Worm (Caenorhabditis elegans): ENCODE data around the gene C13C4.6.

DNA sequence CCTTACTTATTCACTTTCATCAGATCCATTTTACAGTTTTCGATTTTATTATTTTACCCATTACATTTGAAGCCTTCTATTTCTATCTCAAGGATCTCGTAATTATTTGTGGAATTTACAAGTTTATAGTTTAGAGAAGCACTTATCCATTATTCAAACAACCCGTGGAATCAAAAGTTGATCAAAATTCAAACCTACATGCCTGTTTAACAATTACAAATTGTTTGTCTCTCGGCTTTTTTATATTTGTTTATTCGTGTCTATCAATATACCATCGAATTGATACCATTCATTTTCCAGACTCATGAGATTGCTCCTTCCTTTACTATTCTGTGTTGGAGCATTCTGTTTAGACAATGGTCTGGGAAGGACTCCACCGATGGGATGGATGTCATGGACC, 34.4 kb upstream of the C13C4.6 start, which contains the start of gene gana-1:
- TF ChIP-seq ham-2 (GFP tag; optimal IDR thresholded peaks at IDR 0.05): no peak
- no peak for TF ChIP-seq lin-13 (tag; optimal IDR thresholded peaks at IDR 0.05)
- no peak for TF ChIP-seq ztf-11 (tag; optimal IDR thresholded peaks at IDR 0.05)
- TF ChIP-seq snpc-4 (tag; optimal IDR thresholded peaks at IDR 0.05): no peak
- no peak for TF ChIP-seq unc-39 (tag; optimal IDR thresholded peaks at IDR 0.05)
- TF ChIP-seq mab-5 (tag; optimal IDR thresholded peaks at IDR 0.05): no peak
- no peak for TF ChIP-seq tbx-8 (GFP tag; optimal IDR thresholded peaks at IDR 0.05)
- no peak for TF ChIP-seq lsy-2 (tag; optimal IDR thresholded peaks at IDR 0.05)
- TF ChIP-seq pha-4 (tag; optimal IDR thresholded peaks at IDR 0.05): no peak
- no peak for TF ChIP-seq drap-1 (GFP tag; optimal IDR thresholded peaks at IDR 0.05)
- TF ChIP-seq elt-3 (tag; optimal IDR thresholded peaks at IDR 0.05): no peak
